Worm (Caenorhabditis elegans): ENCODE results near the gene vhl-1.

The vhl-1 gene

ce11 chrX:11307056-11307455, at the start of gene vhl-1:
vhl-1 (plus strand) TSS chrX:11307356.
- TF ChIP-seq nhr-42 (GFP tag; IDR thresholded peaks at IDR 0.05) (no peak), hmg-1.1 (GFP tag; IDR thresholded peaks at IDR 0.05) (0 out of 2 replicates have a peak, but pooled peaks have one; percentile 11), mes-2 (tag; optimal IDR thresholded peaks at IDR 0.05; ENCODE audit: poor library complexity, severe bottlenecking) (peak; percentile 54), duxl-1 (tag; optimal IDR thresholded peaks at IDR 0.05; ENCODE audit: poor library complexity) (no peak), mep-1 (tag; optimal IDR thresholded peaks at IDR 0.05) (no peak), nhr-41 (GFP tag; IDR thresholded peaks at IDR 0.05) (no peak), attf-4 (tag; optimal IDR thresholded peaks at IDR 0.05) (no peak)

ce11 chrX:11262319-11263074, 44.7 kb upstream of the vhl-1 start, which contains the start of gene C03A3.2:
C03A3.2 (plus strand) TSS chrX:11262848.
- TF ChIP-seq ceh-28 (tag; optimal IDR thresholded peaks at IDR 0.05): no peak
- TF ChIP-seq nhr-25 (tag; optimal IDR thresholded peaks at IDR 0.05; ENCODE audit: borderline replicate concordance, insufficient read depth): peak; percentile 40
- TF ChIP-seq dmd-6 (GFP tag; IDR thresholded peaks at IDR 0.05): no peak
- TF ChIP-seq daf-12 (tag; optimal IDR thresholded peaks at IDR 0.05): no peak
- no peak for TF ChIP-seq saeg-2 (GFP tag; IDR thresholded peaks at IDR 0.05)
- no peak for TF ChIP-seq dmd-8 (GFP tag; IDR thresholded peaks at IDR 0.05)
- TF ChIP-seq nhr-48 (tag; optimal IDR thresholded peaks at IDR 0.05): no peak
- peak; percentile 64 for TF ChIP-seq nhr-6 (tag; optimal IDR thresholded peaks at IDR 0.05)
- peak in 1 of 2 experiments; percentile 28 for TF ChIP-seq hif-1 (tag; optimal IDR thresholded peaks at IDR 0.05)
- TF ChIP-seq pqm-1 (tag; optimal IDR thresholded peaks at IDR 0.05): peak; percentile 72
- 0 out of 2 replicates have a peak, but pooled peaks have one; percentile 26 for TF ChIP-seq vab-7 (GFP tag; IDR thresholded peaks at IDR 0.05)
- TF ChIP-seq nhr-10 (tag; optimal IDR thresholded peaks at IDR 0.05): no peak
- peak; percentile 70 for TF ChIP-seq dpl-1 (GFP tag; optimal IDR thresholded peaks at IDR 0.05)
- TF ChIP-seq ZK546.5 (tag; optimal IDR thresholded peaks at IDR 0.05): no peak
- no peak for TF ChIP-seq madf-5 (GFP tag; IDR thresholded peaks at IDR 0.05)
- peak; percentile 47 for TF ChIP-seq lin-13 (GFP tag; optimal IDR thresholded peaks at IDR 0.05)
- TF ChIP-seq daf-16 (GFP tag; optimal IDR thresholded peaks at IDR 0.05): peak in 1 of 2 experiments; percentile 62
- peak; percentile 44 for TF ChIP-seq daf-16 (tag; optimal IDR thresholded peaks at IDR 0.05)
- no peak for TF ChIP-seq T20F7.1 (GFP tag; optimal IDR thresholded peaks at IDR 0.05)
- TF ChIP-seq ctbp-1 (GFP tag; IDR thresholded peaks at IDR 0.05): no peak
- peak; percentile 89 for TF ChIP-seq hlh-11 (tag; optimal IDR thresholded peaks at IDR 0.05)
- TF ChIP-seq sdz-12 (GFP tag; optimal IDR thresholded peaks at IDR 0.05): no peak
- peak; percentile 5 for TF ChIP-seq nhr-77 (tag; optimal IDR thresholded peaks at IDR 0.05)
- peak; percentile 58 for TF ChIP-seq aha-1 (tag)
- TF ChIP-seq R02D3.7 (tag; optimal IDR thresholded peaks at IDR 0.05): no peak
- TF ChIP-seq daf-19 (GFP tag; conservative IDR thresholded peaks at IDR 0.05): no peak
- TF ChIP-seq lsy-2 (tag; optimal IDR thresholded peaks at IDR 0.05): peak; percentile 38 to 75
- TF ChIP-seq madf-9 (GFP tag; conservative IDR thresholded peaks at IDR 0.05): 0 out of 2 replicates have a peak, but pooled peaks have one; percentile 6
- peak; percentile 66 for TF ChIP-seq mes-2 (tag; optimal IDR thresholded peaks at IDR 0.05; ENCODE audit: poor library complexity, severe bottlenecking)
- TF ChIP-seq F44E2.7 (GFP tag; IDR thresholded peaks at IDR 0.05): no peak
- peak; percentile 70; the same call in 1 of the 2 replicates for TF ChIP-seq hmg-1.1 (GFP tag; IDR thresholded peaks at IDR 0.05)
- no peak for TF ChIP-seq unc-62 (GFP tag; optimal IDR thresholded peaks at IDR 0.05 in 1 of 2)
- TF ChIP-seq unc-62 (tag; optimal IDR thresholded peaks at IDR 0.05): no peak
- TF ChIP-seq fkh-10 (GFP tag; optimal IDR thresholded peaks at IDR 0.05): peak; percentile 70
- TF ChIP-seq dmd-9 (GFP tag; IDR thresholded peaks at IDR 0.05): no peak
- peak; percentile 87 for TF ChIP-seq lin-38 (GFP tag; IDR thresholded peaks at IDR 0.05)
- no peak for TF ChIP-seq lin-39 (tag; optimal IDR thresholded peaks at IDR 0.05)
- peak; percentile 29 for TF ChIP-seq spr-1 (tag; optimal IDR thresholded peaks at IDR 0.05)
- TF ChIP-seq arid-1 (GFP tag; conservative IDR thresholded peaks at IDR 0.05): no peak
- TF ChIP-seq rbr-2 (tag; optimal IDR thresholded peaks at IDR 0.05): peak; percentile 83
- TF ChIP-seq F37D6.2 (tag; optimal IDR thresholded peaks at IDR 0.05): peak; percentile 20
- TF ChIP-seq zip-11 (GFP tag; IDR thresholded peaks at IDR 0.05): no peak
- TF ChIP-seq nhr-28 (tag; optimal IDR thresholded peaks at IDR 0.05): peak; percentile 21

Data from whole organism, L4 larva.